Worm (Caenorhabditis elegans) whole organism, young adult: ENCODE data around the gene C18G1.9.
A peak's percentile ranks its signal among the peaks of the same experiment; 100 is the strongest.

Source experiments
- C06A6.2 ChIP-seq: fragments of 200-800 bp; sonication (Bioruptor generic); conservative IDR thresholded peaks from 2 replicates; pipeline ENCODE4 v1.3.6; 2022; ENCODE audit warnings: missing genetic modification characterization, missing compliant biosample characterization
- C17E4.6 ChIP-seq: fragments of 200-800 bp; sonication (Bioruptor generic); IDR thresholded peaks from 2 replicates; pipeline ENCODE4 v1.3.6; 2022; ENCODE audit warnings: missing genetic modification reagents, missing genetic modification characterization, missing compliant biosample characterization
- F33H1.4 ChIP-seq: fragments of 200-800 bp; sonication (Bioruptor generic); IDR thresholded peaks from 2 replicates; pipeline ENCODE4 v1.3.6; 2022; ENCODE audit warnings: missing genetic modification reagents, missing genetic modification characterization, missing compliant biosample characterization
- F39B2.1 ChIP-seq: fragments of 200-800 bp; sonication (Bioruptor generic); IDR thresholded peaks from 2 replicates; pipeline ENCODE4 v1.3.6; 2022; ENCODE audit warnings: missing genetic modification reagents, missing genetic modification characterization, missing compliant biosample characterization
- F52B5.7 ChIP-seq: sonication (generic microtip); optimal IDR thresholded peaks from 2 replicates; lab custom pipeline; 2016; ENCODE audit warnings: mild to moderate bottlenecking, missing genetic modification characterization, missing compliant biosample characterization
- F57A8.1 ChIP-seq: fragments of 200-800 bp; sonication (Bioruptor generic); optimal IDR thresholded peaks from 2 replicates; lab custom pipeline; 2018; ENCODE audit warnings: mild to moderate bottlenecking, missing genetic modification characterization, moderate library complexity, missing compliant biosample characterization
- K12H6.12 ChIP-seq: fragments of 200-800 bp; sonication (Bioruptor generic); optimal IDR thresholded peaks from 2 replicates; lab custom pipeline; 2018; ENCODE audit warnings: mild to moderate bottlenecking, missing genetic modification characterization, missing compliant biosample characterization
- Y79H2A.3 ChIP-seq: fragments of 200-800 bp; sonication (Bioruptor generic); conservative IDR thresholded peaks from 2 replicates; pipeline ENCODE4 v1.3.6; 2022; ENCODE audit warnings: missing genetic modification reagents, missing genetic modification characterization, missing compliant biosample characterization
- ZK185.1 ChIP-seq: sonication (generic microtip); optimal IDR thresholded peaks from 2 replicates; lab custom pipeline; 2016; ENCODE audit warnings: mild to moderate bottlenecking, missing genetic modification characterization, missing compliant biosample characterization; ENCODE audit not compliant: poor library complexity, severe bottlenecking
- ama-1 ChIP-seq, 3 experiments: fragments of 150-350 bp in 1 of 3; sonication (generic microtip) in 2 of 3; optimal IDR thresholded peaks; 2 replicates each; lab custom pipeline; 2014 to 2018; ENCODE audit warnings: missing biosample characterization in 2 of 3, missing genetic modification characterization in 2 of 3, missing genetic modification reagents in 2 of 3
- aptf-3 ChIP-seq: fragments of 200-800 bp; sonication (Bioruptor generic); IDR thresholded peaks from 2 replicates; pipeline ENCODE4 v1.3.6; 2022; ENCODE audit warnings: missing genetic modification characterization, missing compliant biosample characterization
- athp-1 ChIP-seq: sonication (generic microtip); optimal IDR thresholded peaks from 2 replicates; lab custom pipeline; 2017; ENCODE audit warnings: mild to moderate bottlenecking, missing genetic modification characterization, missing compliant biosample characterization
- attf-3 ChIP-seq: fragments of 200-800 bp; sonication (Bioruptor generic); conservative IDR thresholded peaks from 2 replicates; pipeline ENCODE4 v1.3.6; 2022; ENCODE audit warnings: missing genetic modification reagents, missing genetic modification characterization, missing compliant biosample characterization
- bed-2 ChIP-seq: fragments of 200-800 bp; sonication (Bioruptor generic); IDR thresholded peaks from 2 replicates; pipeline ENCODE4 v1.3.6; 2022; ENCODE audit warnings: missing genetic modification reagents, missing genetic modification characterization, missing compliant biosample characterization
- ccch-3 ChIP-seq: fragments of 200-800 bp; sonication (Bioruptor generic); optimal IDR thresholded peaks from 2 replicates; lab custom pipeline; 2018; ENCODE audit warnings: mild to moderate bottlenecking, missing genetic modification characterization, missing compliant biosample characterization
- cebp-2 ChIP-seq: fragments of 200-800 bp; sonication (Bioruptor generic); IDR thresholded peaks from 2 replicates; pipeline ENCODE4 v1.3.6; 2022; ENCODE audit warnings: missing genetic modification characterization, missing compliant biosample characterization
- ceh-100 ChIP-seq: fragments of 200-800 bp; sonication (Bioruptor generic); IDR thresholded peaks from 2 replicates; pipeline ENCODE4 v1.3.6; 2022; ENCODE audit warnings: missing genetic modification reagents, missing genetic modification characterization, missing compliant biosample characterization
- dpff-1 ChIP-seq: sonication (generic microtip); optimal IDR thresholded peaks from 2 replicates; lab custom pipeline; 2017; ENCODE audit warnings: mild to moderate bottlenecking, missing genetic modification characterization, missing compliant biosample characterization
- efl-1 ChIP-seq: fragments of 150-350 bp; optimal IDR thresholded peaks from 2 replicates; lab custom pipeline; 2014; ENCODE audit warnings: missing biosample characterization, missing genetic modification reagents, missing genetic modification characterization
- egl-18 ChIP-seq: fragments of 200-800 bp; sonication (Bioruptor generic); IDR thresholded peaks from 2 replicates; pipeline ENCODE4 v1.3.6; 2022; ENCODE audit warnings: missing genetic modification reagents, missing genetic modification characterization, missing compliant biosample characterization
- egl-44 ChIP-seq: fragments of 200-800 bp; sonication (Bioruptor generic); IDR thresholded peaks from 2 replicates; pipeline ENCODE4 v1.3.6; 2022; ENCODE audit warnings: missing genetic modification reagents, missing genetic modification characterization, missing compliant biosample characterization
- ets-4 ChIP-seq: fragments of 200-800 bp; sonication (Bioruptor generic); optimal IDR thresholded peaks from 2 replicates; lab custom pipeline; 2018; ENCODE audit warnings: mild to moderate bottlenecking, missing genetic modification characterization, missing compliant biosample characterization
- hlh-26 ChIP-seq: fragments of 200-800 bp; sonication (Bioruptor generic); conservative IDR thresholded peaks from 2 replicates; pipeline ENCODE4 v1.3.6; 2022; ENCODE audit warnings: missing genetic modification reagents, missing genetic modification characterization, missing compliant biosample characterization
- hsf-1 ChIP-seq: fragments of 200-800 bp; sonication (Bioruptor generic); IDR thresholded peaks from 2 replicates; pipeline ENCODE4 v1.3.6; 2022; ENCODE audit warnings: missing genetic modification reagents, missing genetic modification characterization, missing compliant biosample characterization
- lin-40 ChIP-seq: sonication (generic microtip); optimal IDR thresholded peaks from 2 replicates; lab custom pipeline; 2016; ENCODE audit warnings: missing genetic modification characterization, mild to moderate bottlenecking, missing compliant biosample characterization, missing genotype, missing genetic modification reagents
- lir-1 ChIP-seq: fragments of 200-800 bp; sonication (Bioruptor generic); conservative IDR thresholded peaks from 2 replicates; pipeline ENCODE4 v1.3.6; 2022; ENCODE audit warnings: missing genetic modification reagents, missing genetic modification characterization, missing compliant biosample characterization
- lsy-27 ChIP-seq: sonication (generic microtip); optimal IDR thresholded peaks from 2 replicates; lab custom pipeline; 2017; ENCODE audit warnings: missing genetic modification characterization, mild to moderate bottlenecking, missing compliant biosample characterization, antibody characterized with exemption, missing genotype, borderline replicate concordance; ENCODE audit not compliant: insufficient read depth
- madf-10 ChIP-seq: sonication (generic microtip); optimal IDR thresholded peaks from 2 replicates; lab custom pipeline; 2016; ENCODE audit warnings: mild to moderate bottlenecking, missing genetic modification characterization, missing compliant biosample characterization
- mel-28 ChIP-seq: sonication (generic microtip); optimal IDR thresholded peaks from 2 replicates; lab custom pipeline; 2016; ENCODE audit warnings: borderline replicate concordance, mild to moderate bottlenecking, missing genetic modification characterization, missing compliant biosample characterization
- nfya-2 ChIP-seq: fragments of 200-800 bp; sonication (Bioruptor generic); IDR thresholded peaks from 2 replicates; pipeline ENCODE4 v1.3.6; 2022; ENCODE audit warnings: missing genetic modification reagents, missing genetic modification characterization, missing compliant biosample characterization
- nhr-120 ChIP-seq: fragments of 200-800 bp; sonication (Bioruptor generic); IDR thresholded peaks from 2 replicates; pipeline ENCODE4 v1.3.6; 2022; ENCODE audit warnings: missing genetic modification characterization, missing compliant biosample characterization
- nhr-179 ChIP-seq: sonication (generic microtip); optimal IDR thresholded peaks from 2 replicates; lab custom pipeline; 2016; ENCODE audit warnings: mild to moderate bottlenecking, missing genetic modification characterization, missing compliant biosample characterization
- nhr-27 ChIP-seq: fragments of 200-800 bp; sonication (Bioruptor generic); optimal IDR thresholded peaks from 2 replicates; lab custom pipeline; 2018; ENCODE audit warnings: mild to moderate bottlenecking, missing genetic modification characterization, moderate library complexity, missing compliant biosample characterization
- nhr-90 ChIP-seq: sonication (generic microtip); optimal IDR thresholded peaks from 2 replicates; lab custom pipeline; 2016; ENCODE audit warnings: missing genotype, mild to moderate bottlenecking, missing genetic modification characterization, missing compliant biosample characterization
- rpc-1 ChIP-seq, 2 experiments: fragments of 150-350 bp in 1 of 2; sonication (generic microtip) in 1 of 2; optimal IDR thresholded peaks; 2 replicates each; lab custom pipeline; 2014 to 2018; ENCODE audit warnings: missing biosample characterization in 1 of 2, missing genetic modification characterization in 1 of 2, missing genetic modification reagents in 1 of 2, missing genotype in 1 of 2
- sea-2 ChIP-seq: fragments of 200-800 bp; sonication (Bioruptor generic); IDR thresholded peaks from 2 replicates; pipeline ENCODE4 v1.3.6; 2022; ENCODE audit warnings: missing genetic modification characterization, missing compliant biosample characterization
- snpc-4 ChIP-seq, 5 experiments: fragments of 150-350 bp in 1 of 5; sonication (generic microtip) in 4 of 5; optimal IDR thresholded peaks; 2 replicates each; lab custom pipeline; 2014 to 2018; ENCODE audit warnings: missing genetic modification characterization in 5 of 5, missing biosample characterization in 3 of 5, antibody characterized with exemption in 2 of 5, mild to moderate bottlenecking in 2 of 5, missing compliant biosample characterization in 2 of 5, missing genotype in 2 of 5, moderate library complexity in 2 of 5, missing genetic modification reagents in 1 of 5
- tbp1 ChIP-seq: fragments of 200-800 bp; sonication (Bioruptor generic); optimal IDR thresholded peaks from 2 replicates; lab custom pipeline; 2018; ENCODE audit warnings: mild to moderate bottlenecking, missing genetic modification characterization, missing compliant biosample characterization
- tbx-9 ChIP-seq: sonication (generic microtip); optimal IDR thresholded peaks from 2 replicates; lab custom pipeline; 2016; ENCODE audit warnings: borderline replicate concordance, missing genetic modification characterization, inconsistent platforms, missing compliant biosample characterization
- unc-130 ChIP-seq: sonication (generic microtip); optimal IDR thresholded peaks from 2 replicates; lab custom pipeline; 2016; ENCODE audit warnings: missing genetic modification reagents, missing genetic modification characterization, missing compliant biosample characterization
- unc-62 ChIP-seq: fragments of 150-350 bp; optimal IDR thresholded peaks from 2 replicates; lab custom pipeline; 2014; ENCODE audit warnings: missing biosample characterization, missing genetic modification reagents, missing genetic modification characterization
- ztf-18 ChIP-seq: sonication (generic microtip); optimal IDR thresholded peaks from 2 replicates; lab custom pipeline; 2016; ENCODE audit warnings: missing genotype, mild to moderate bottlenecking, missing genetic modification characterization, missing compliant biosample characterization
- ztf-25 ChIP-seq: fragments of 200-800 bp; sonication (Bioruptor generic); IDR thresholded peaks from 2 replicates; pipeline ENCODE4 v1.3.6; 2022; ENCODE audit warnings: missing genetic modification reagents, missing genetic modification characterization, missing compliant biosample characterization
- ztf-26 ChIP-seq: sonication (generic microtip); optimal IDR thresholded peaks from 2 replicates; lab custom pipeline; 2017; ENCODE audit warnings: missing genetic modification characterization, missing compliant biosample characterization
- ztf-28 ChIP-seq: fragments of 200-800 bp; sonication (Bioruptor generic); IDR thresholded peaks from 2 replicates; pipeline ENCODE4 v1.3.6; 2022; ENCODE audit warnings: missing genetic modification reagents, missing genetic modification characterization, missing compliant biosample characterization
- ztf-3 ChIP-seq: fragments of 200-800 bp; sonication (Bioruptor generic); optimal IDR thresholded peaks from 2 replicates; lab custom pipeline; 2018; ENCODE audit warnings: mild to moderate bottlenecking, missing genetic modification characterization, missing compliant biosample characterization

C18G1.9 gene

DNA sequence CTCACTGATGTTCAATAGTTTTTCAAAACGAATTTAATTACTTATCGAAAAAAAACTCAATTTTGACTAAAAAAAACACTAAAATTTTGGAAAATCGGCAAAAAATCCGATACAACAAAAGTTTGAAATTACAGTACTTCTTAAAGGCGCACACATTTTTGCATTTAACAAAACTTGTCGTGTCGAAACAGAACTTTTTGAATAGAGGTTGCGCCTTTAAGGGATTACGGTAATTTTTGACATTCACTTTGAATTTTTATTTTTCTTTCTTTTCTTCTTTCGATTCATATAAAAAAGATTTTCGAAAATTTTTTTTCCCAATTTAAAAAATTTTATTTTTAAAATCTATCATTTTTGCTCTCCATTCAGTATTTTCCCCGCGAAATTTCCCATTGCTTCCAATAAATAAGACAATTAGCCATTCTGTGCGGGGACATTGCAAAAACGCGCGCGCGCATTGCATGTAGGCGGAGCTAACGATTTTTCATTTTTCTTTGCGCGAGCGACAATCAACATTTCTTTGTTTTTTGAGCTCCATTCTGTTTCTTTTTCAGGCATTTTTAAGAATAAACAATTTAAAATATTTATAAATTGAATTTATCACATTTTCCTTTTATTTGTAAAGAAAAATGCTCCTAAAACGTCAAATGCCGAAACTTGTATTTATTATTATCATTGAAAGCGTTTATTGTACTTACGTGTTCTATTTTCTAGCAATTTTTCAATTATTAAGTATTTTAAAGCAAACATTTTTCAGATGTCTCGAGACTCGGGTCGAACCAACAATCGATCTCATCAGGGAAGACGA is 38.2 kb downstream of the C18G1.9 start, which contains the start of gene F39G3.3 (continued):
- TF ChIP-seq ztf-28 (GFP tag; lab: Robert Waterston, UW), result no peak
- TF ChIP-seq unc-130, result peak; percentile 76
- TF ChIP-seq ceh-100, result no peak
- 0 out of 2 replicates have a peak, but pooled peaks have one; percentile 17 for TF ChIP-seq F39B2.1
- no peak for TF ChIP-seq tbx-9 (tag; lab: Kevin White, UChicago)
- TF ChIP-seq ztf-18, result peak; percentile 72
- no peak for TF ChIP-seq F57A8.1 (GFP tag; lab: Kevin White, UChicago)
- 0 out of 2 replicates have a peak, but pooled peaks have one; percentile 24 for TF ChIP-seq Y79H2A.3
- peak; percentile 32 for TF ChIP-seq madf-10 (tag; lab: Kevin White, UChicago)
- no peak for TF ChIP-seq ztf-25 (GFP tag; lab: Robert Waterston, UW)
- TF ChIP-seq sea-2, result no peak
- no peak for TF ChIP-seq mel-28 (tag; lab: Kevin White, UChicago)
- no peak for TF ChIP-seq ama-1 (optimal IDR thresholded peaks at IDR 0.05; lab: Kevin White, UChicago)
- no peak for TF ChIP-seq ama-1 (GFP tag; optimal IDR thresholded peaks at IDR 0.05; lab: Kevin White, UChicago)
- no peak for TF ChIP-seq egl-18 (GFP tag; lab: Robert Waterston, UW)
- no peak for TF ChIP-seq nhr-90
- peak; percentile 21 for TF ChIP-seq snpc-4 (GFP tag; optimal IDR thresholded peaks at IDR 0.05; lab: Kevin White, UChicago)
- TF ChIP-seq snpc-4 (tag; optimal IDR thresholded peaks at IDR 0.05; lab: Kevin White, UChicago), result peak in 3 of 4 experiments; percentile 43 to 64 (median 59)
- no peak for TF ChIP-seq nfya-2 (GFP tag; lab: Robert Waterston, UW)
- TF ChIP-seq hlh-26 (GFP tag; lab: Robert Waterston, UW), result no peak
- no peak for TF ChIP-seq ztf-26 (tag; lab: Kevin White, UChicago)
- peak; percentile 73 for TF ChIP-seq ZK185.1 (tag; lab: Kevin White, UChicago)
- TF ChIP-seq dpff-1 (tag; lab: Kevin White, UChicago), result no peak
- peak; percentile 56; the same call in 1 of the 2 replicates for TF ChIP-seq hsf-1
- no peak for TF ChIP-seq nhr-179 (tag; lab: Kevin White, UChicago)
- peak; percentile 77 for TF ChIP-seq efl-1 (GFP tag; lab: Kevin White, UChicago)
- TF ChIP-seq F52B5.7 (tag; lab: Kevin White, UChicago), result no peak
- peak; percentile 88 for TF ChIP-seq F33H1.4
- TF ChIP-seq athp-1, result peak; percentile 47
- peak; percentile 48 for TF ChIP-seq tbp1 (GFP tag; lab: Kevin White, UChicago)
- TF ChIP-seq aptf-3 (GFP tag; lab: Robert Waterston, UW), result no peak
- TF ChIP-seq ets-4 (GFP tag; lab: Kevin White, UChicago), result no peak
- TF ChIP-seq attf-3 (GFP tag; lab: Robert Waterston, UW), result no peak
- no peak for TF ChIP-seq unc-62 (GFP tag; lab: Kevin White, UChicago)
- no peak for TF ChIP-seq K12H6.12
- no peak for TF ChIP-seq ztf-3 (GFP tag; lab: Kevin White, UChicago)
- TF ChIP-seq egl-44 (GFP tag; lab: Robert Waterston, UW), result no peak
- TF ChIP-seq lsy-27 (tag; lab: Kevin White, UChicago), result no peak
- peak; percentile 55; the same call in 1 of the 2 replicates for TF ChIP-seq C17E4.6 (GFP tag; lab: Robert Waterston, UW)
- no peak for TF ChIP-seq cebp-2 (GFP tag; lab: Robert Waterston, UW)
- TF ChIP-seq C06A6.2 (GFP tag; lab: Robert Waterston, UW), result no peak
- TF ChIP-seq nhr-27 (tag; lab: Kevin White, UChicago), result no peak
- TF ChIP-seq rpc-1 (optimal IDR thresholded peaks at IDR 0.05; lab: Kevin White, UChicago), result peak; percentile 45
- TF ChIP-seq rpc-1 (tag; optimal IDR thresholded peaks at IDR 0.05; lab: Kevin White, UChicago), result no peak
- no peak for TF ChIP-seq ccch-3 (GFP tag; lab: Kevin White, UChicago)
- no peak for TF ChIP-seq bed-2 (GFP tag; lab: Robert Waterston, UW)
- peak; percentile 40; the same call in 1 of the 2 replicates for TF ChIP-seq lir-1
- no peak for TF ChIP-seq nhr-120 (GFP tag; lab: Robert Waterston, UW)
- peak; percentile 35 for TF ChIP-seq lin-40 (tag; lab: Kevin White, UChicago)
